Worm (Caenorhabditis elegans): ENCODE measurements around the gene srt-12.

DNA sequence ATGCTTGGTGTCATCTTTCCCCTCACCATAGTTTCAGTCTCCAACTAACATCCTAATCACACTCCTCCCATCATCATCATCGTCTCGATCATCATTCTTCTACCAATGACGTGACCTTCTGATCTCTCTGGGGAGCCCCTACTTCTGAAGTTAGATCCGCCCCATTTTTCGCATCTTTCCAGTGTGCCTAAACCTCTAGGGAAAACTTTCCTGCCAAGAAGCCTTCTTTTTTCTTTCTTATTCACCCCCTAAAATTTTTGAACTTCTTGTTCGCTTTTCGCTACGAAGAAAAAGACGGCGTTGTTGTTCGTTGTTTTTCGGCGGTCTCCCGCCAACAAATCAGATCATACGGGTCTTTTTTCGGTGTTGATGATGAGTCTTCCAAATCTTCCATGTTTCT, 24.1 kb downstream of the srt-12 start:
- no peak for TF ChIP-seq nhr-90 (tag; optimal IDR thresholded peaks at IDR 0.05; ENCODE audit: poor library complexity)
- TF ChIP-seq unc-62 (GFP tag; optimal IDR thresholded peaks at IDR 0.05) = no peak
- no peak for TF ChIP-seq ets-5 (GFP tag; IDR thresholded peaks at IDR 0.05)
- TF ChIP-seq aly-2 (tag; optimal IDR thresholded peaks at IDR 0.05) = no peak
- no peak for TF ChIP-seq lin-39 (tag; optimal IDR thresholded peaks at IDR 0.05)
- TF ChIP-seq C04F5.9 (tag; optimal IDR thresholded peaks at IDR 0.05) = no peak
